Worm (Caenorhabditis elegans): ENCODE measurements around the gene C30F2.5.
"Not testable (repeated sequence)": the region's sequence is repeated elsewhere in the genome, so short reads cannot be mapped to it uniquely, and the experiment has no call there.

The C30F2.5 gene

DNA sequence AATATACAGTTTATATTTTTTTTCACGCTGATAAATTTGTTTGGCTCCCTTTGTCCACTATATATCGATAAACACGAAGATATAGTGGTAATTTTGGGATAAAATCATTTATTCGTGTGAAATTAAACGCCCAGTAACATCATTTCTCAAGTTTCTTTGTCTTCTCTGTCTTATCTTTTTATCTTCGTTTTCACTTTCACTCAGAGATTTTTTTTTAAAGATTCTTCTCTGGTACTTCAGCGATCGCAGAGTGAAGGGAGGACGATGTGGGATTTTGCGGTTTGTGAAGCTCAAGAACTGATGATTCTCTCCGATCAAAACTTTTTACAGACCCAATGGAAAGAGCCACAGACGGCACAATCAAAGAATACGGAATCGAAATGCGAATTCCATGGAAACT lies 32.1 kb upstream of the C30F2.5 start, which contains the start of gene T27A8.3:
T27A8.3 (plus strand) TSS at position 301 of the 400 bp plus-strand sequence.
- not testable (repeated sequence) for TF ChIP-seq madf-8 (GFP tag; conservative IDR thresholded peaks at IDR 0.05); xnd-1 (tag; optimal IDR thresholded peaks at IDR 0.05); ceh-79 (tag; optimal IDR thresholded peaks at IDR 0.05)

DNA sequence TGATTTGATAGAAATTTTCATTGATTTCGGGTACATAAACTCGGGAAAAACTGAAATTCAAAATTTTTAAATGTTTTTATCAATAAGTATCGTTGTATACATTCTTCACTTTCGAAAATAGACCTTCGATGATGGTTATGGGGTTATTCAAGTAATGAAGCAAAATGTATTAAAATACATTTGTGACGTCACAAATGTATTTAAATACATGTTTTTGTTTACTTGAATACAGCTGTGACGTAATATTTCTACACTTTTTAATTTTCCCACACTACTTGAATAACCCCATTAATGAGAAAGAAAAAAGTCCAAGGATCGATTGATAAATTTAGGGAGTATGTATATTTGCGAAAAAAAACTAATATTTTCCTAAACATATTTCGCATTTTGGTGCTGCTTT lies 26.5 kb upstream of the C30F2.5 start:
- TF ChIP-seq ceh-100 (GFP tag; IDR thresholded peaks at IDR 0.05) (no peak), hmg-20 (GFP tag; IDR thresholded peaks at IDR 0.05) (no peak), C06A6.2 (GFP tag; conservative IDR thresholded peaks at IDR 0.05) (no peak), lsy-27 (tag; optimal IDR thresholded peaks at IDR 0.05; ENCODE audit: borderline replicate concordance, insufficient read depth) (no peak), F37B4.10 (GFP tag; IDR thresholded peaks at IDR 0.05) (no peak), ztf-3 (GFP tag; optimal IDR thresholded peaks at IDR 0.05) (no peak), Y95B8A.8 (GFP tag; IDR thresholded peaks at IDR 0.05) (no peak), ets-4 (GFP tag; optimal IDR thresholded peaks at IDR 0.05) (no peak)

DNA sequence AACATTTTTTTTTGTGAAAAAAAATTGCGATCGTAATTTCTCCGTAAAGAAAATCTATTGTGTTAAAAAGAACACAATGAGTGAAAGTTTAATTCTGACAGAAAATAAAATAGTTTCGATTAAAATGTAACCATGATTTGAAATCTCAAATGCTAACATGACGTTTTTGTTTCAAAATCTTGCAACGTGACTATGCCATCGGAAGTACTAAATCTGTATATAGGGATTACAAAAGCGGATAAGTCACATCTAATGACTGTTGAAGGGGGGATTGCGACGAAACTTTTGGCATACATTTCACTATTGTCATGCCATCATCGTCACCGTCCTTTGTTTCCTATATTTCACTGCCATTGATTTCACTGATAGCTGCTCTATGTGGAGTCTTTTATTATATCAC lies 21.9 kb upstream of the C30F2.5 start, which contains the start of gene col-187:
col-187 (plus strand) TSS at position 301 of the 400 bp plus-strand sequence.
- TF ChIP-seq nfyb-1 (GFP tag; IDR thresholded peaks at IDR 0.05) (no peak), xnd-1 (tag; optimal IDR thresholded peaks at IDR 0.05) (no peak), aptf-2 (GFP tag; conservative IDR thresholded peaks at IDR 0.05) (no peak), ceh-58 (GFP tag; IDR thresholded peaks at IDR 0.05) (no peak), snpc-4 (GFP tag; optimal IDR thresholded peaks at IDR 0.05) (no peak), snpc-4 (tag; optimal IDR thresholded peaks at IDR 0.05) (no peak), rpc-1 (optimal IDR thresholded peaks at IDR 0.05) (no peak), rpc-1 (tag; optimal IDR thresholded peaks at IDR 0.05) (no peak), ztf-6 (GFP tag; IDR thresholded peaks at IDR 0.05) (no peak)

DNA sequence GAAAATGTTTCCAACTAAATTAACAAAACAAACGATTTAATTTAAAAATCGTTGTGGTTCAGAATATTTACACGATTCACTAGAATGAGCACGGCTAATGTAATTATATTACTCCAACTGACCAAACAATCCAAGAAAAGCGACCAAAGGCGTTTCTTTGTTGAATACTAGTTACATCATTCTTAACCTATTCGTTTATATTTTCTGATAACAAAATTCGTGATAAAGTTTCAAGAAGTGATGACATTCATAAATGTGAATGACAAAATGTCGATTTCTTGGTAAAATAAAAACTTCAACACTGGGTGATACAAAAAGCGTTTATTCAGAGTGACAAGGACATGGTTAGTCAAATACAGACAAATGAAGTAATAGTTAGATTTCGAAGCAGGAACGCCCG lies 18.0 kb upstream of the C30F2.5 start, which contains the start of gene C30F2.4:
C30F2.4 (minus strand) TSS at position 101 of the 400 bp plus-strand sequence.
- TF ChIP-seq sdz-38 (tag; optimal IDR thresholded peaks at IDR 0.05) = no peak
- TF ChIP-seq snpc-1.1 (tag; optimal IDR thresholded peaks at IDR 0.05; ENCODE audit: insufficient read depth) = no peak
- TF ChIP-seq Y53F4B.3 (GFP tag; IDR thresholded peaks at IDR 0.05) = no peak

DNA sequence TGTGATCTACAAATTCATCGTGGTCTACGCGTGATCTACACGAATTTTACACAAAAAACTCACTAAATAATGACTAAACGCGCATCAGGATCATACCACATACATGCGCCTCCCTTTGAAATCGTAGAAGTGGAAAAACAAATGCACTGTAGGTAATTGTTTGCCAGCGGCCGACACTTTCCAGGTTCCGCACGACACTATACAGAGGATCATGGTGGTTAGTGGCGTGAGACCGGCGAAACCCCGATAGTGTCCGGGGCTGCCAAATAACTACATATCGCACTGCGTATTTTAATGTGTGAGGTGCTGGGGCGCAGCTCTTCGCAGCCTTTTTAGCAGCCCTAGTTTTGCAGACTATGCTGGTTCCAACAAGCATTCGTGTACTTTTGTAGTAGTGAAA lies 15.8 kb upstream of the C30F2.5 start:
- TF ChIP-seq nhr-80 (tag; optimal IDR thresholded peaks at IDR 0.05) (no peak), Y53F4B.3 (GFP tag; IDR thresholded peaks at IDR 0.05) (no peak), egrh-3 (GFP tag; IDR thresholded peaks at IDR 0.05) (no peak), snpc-4 (GFP tag; optimal IDR thresholded peaks at IDR 0.05) (no peak), snpc-4 (tag; optimal IDR thresholded peaks at IDR 0.05) (peak in 1 of 4 experiments; percentile 59)

DNA sequence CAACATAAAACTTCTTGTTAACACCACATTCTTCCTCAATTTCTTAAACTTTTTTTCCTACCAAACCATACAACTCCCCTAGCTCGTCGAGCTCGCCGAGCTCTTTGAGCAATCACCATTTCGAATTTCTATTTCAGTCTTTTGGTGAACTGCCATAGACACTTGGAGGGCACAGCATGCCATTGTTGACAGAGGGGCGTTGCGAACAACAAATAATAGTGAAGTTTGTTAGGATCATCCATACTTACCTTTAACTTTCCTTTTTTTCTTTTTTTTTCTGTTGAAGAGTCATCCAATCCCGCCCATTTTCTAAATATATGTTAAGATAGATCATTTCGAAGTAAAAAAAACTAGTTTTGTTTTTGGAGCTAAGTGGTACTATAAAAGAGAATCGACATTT lies 12.4 kb upstream of the C30F2.5 start, which contains the start of gene idpp-14:
idpp-14 (plus strand) TSS at position 324 of the 400 bp plus-strand sequence.
- no peak for TF ChIP-seq T26A5.8 (tag; optimal IDR thresholded peaks at IDR 0.05)
- no peak for TF ChIP-seq mcd-1 (GFP tag; IDR thresholded peaks at IDR 0.05)
- no peak for TF ChIP-seq snpc-3.4 (tag; optimal IDR thresholded peaks at IDR 0.05)
- TF ChIP-seq rpc-1 (optimal IDR thresholded peaks at IDR 0.05) = no peak
- no peak for TF ChIP-seq rpc-1 (tag; optimal IDR thresholded peaks at IDR 0.05)
- no peak for TF ChIP-seq xnd-1 (tag; optimal IDR thresholded peaks at IDR 0.05)
- TF ChIP-seq ets-4 (GFP tag; optimal IDR thresholded peaks at IDR 0.05) = no peak
- no peak for TF ChIP-seq F55B11.4 (tag; optimal IDR thresholded peaks at IDR 0.05; ENCODE audit: borderline replicate concordance, insufficient read depth)
- TF ChIP-seq cebp-1 (GFP tag; IDR thresholded peaks at IDR 0.05) = no peak
- TF ChIP-seq cebp-1 (tag; optimal IDR thresholded peaks at IDR 0.05) = no peak
- no peak for TF ChIP-seq dox-1 (GFP tag; IDR thresholded peaks at IDR 0.05)
- TF ChIP-seq B0336.3 (GFP tag; IDR thresholded peaks at IDR 0.05) = no peak
- TF ChIP-seq let-607 (tag; optimal IDR thresholded peaks at IDR 0.05) = no peak
- no peak for TF ChIP-seq tlf-1 (GFP tag; optimal IDR thresholded peaks at IDR 0.05)
- TF ChIP-seq F37B4.10 (GFP tag; IDR thresholded peaks at IDR 0.05) = no peak
- TF ChIP-seq hsf-1 (GFP tag; IDR thresholded peaks at IDR 0.05) = no peak
- TF ChIP-seq akir-1 (GFP tag; optimal IDR thresholded peaks at IDR 0.05) = no peak
- no peak for TF ChIP-seq tbx-9 (tag; optimal IDR thresholded peaks at IDR 0.05; ENCODE audit: borderline replicate concordance)
- TF ChIP-seq lin-40 (tag; optimal IDR thresholded peaks at IDR 0.05) = no peak
- TF ChIP-seq pha-4 (tag; optimal IDR thresholded peaks at IDR 0.05) = no peak
- TF ChIP-seq chd-7 (tag; optimal IDR thresholded peaks at IDR 0.05) = no peak

Measured in whole organism, young adult.